Worm (Caenorhabditis elegans) whole organism, L1 larva: ENCODE results near the gene gldi-10.

ENCODE experiments used
- C34B4.2 ChIP-seq: sonication (generic microtip); optimal IDR thresholded peaks from 2 replicates; lab custom pipeline; 2017; ENCODE audit warnings: mild to moderate bottlenecking, missing genetic modification characterization, missing compliant biosample characterization
- F16B12.6 ChIP-seq: fragments of 150-350 bp; optimal IDR thresholded peaks from 2 replicates; lab custom pipeline; 2014; ENCODE audit warnings: missing biosample characterization, missing genetic modification characterization
- Y116A8C.19 ChIP-seq: sonication (generic microtip); optimal IDR thresholded peaks from 2 replicates; lab custom pipeline; 2016; ENCODE audit warnings: missing compliant biosample characterization, missing genetic modification characterization, borderline replicate concordance
- aha-1 ChIP-seq: fragments of 150-350 bp; optimal IDR thresholded peaks from 2 replicates; lab custom pipeline; 2014; ENCODE audit warnings: missing biosample characterization, missing genetic modification characterization
- ama-1 ChIP-seq: fragments of 150-350 bp; optimal IDR thresholded peaks from 2 replicates; lab custom pipeline; 2014
- blmp-1 ChIP-seq: fragments of 150-350 bp; optimal IDR thresholded peaks from 2 replicates; lab custom pipeline; 2014; ENCODE audit warnings: missing biosample characterization, missing genetic modification characterization
- ceh-63 ChIP-seq: fragments of 200-800 bp; sonication (Bioruptor generic); optimal IDR thresholded peaks from 2 replicates; lab custom pipeline; 2018; ENCODE audit warnings: mild to moderate bottlenecking, missing genetic modification characterization, missing compliant biosample characterization
- ceh-8 ChIP-seq: fragments of 200-800 bp; sonication (Bioruptor generic); optimal IDR thresholded peaks from 2 replicates; lab custom pipeline; 2018; ENCODE audit warnings: mild to moderate bottlenecking, missing genetic modification characterization, moderate library complexity, missing compliant biosample characterization
- ceh-82 ChIP-seq, 3 experiments: fragments of 150-350 bp in 1 of 3; sonication (generic microtip) in 2 of 3; optimal IDR thresholded peaks; 2 replicates each; lab custom pipeline; 2014 to 2017; ENCODE audit warnings: missing biosample characterization in 3 of 3, missing genetic modification characterization in 3 of 3
- ceh-88 ChIP-seq: fragments of 200-800 bp; sonication (Bioruptor generic); IDR thresholded peaks from 2 replicates; pipeline ENCODE4 v1.3.6; 2022; ENCODE audit warnings: missing genetic modification characterization, missing compliant biosample characterization
- ces-1 ChIP-seq: fragments of 150-350 bp; optimal IDR thresholded peaks from 2 replicates; lab custom pipeline; 2014; ENCODE audit warnings: missing biosample characterization, missing genetic modification reagents, missing genetic modification characterization
- dpl-1 ChIP-seq, 3 experiments: fragments of 150-350 bp in 2 of 3; sonication (generic microtip) in 1 of 3; optimal IDR thresholded peaks; 2 replicates each; lab custom pipeline; 2014 to 2017; ENCODE audit warnings: missing biosample characterization in 3 of 3, missing genetic modification characterization in 3 of 3, missing genetic modification reagents in 3 of 3
- efl-3 ChIP-seq: fragments of 200-800 bp; sonication (Bioruptor generic); optimal IDR thresholded peaks from 2 replicates; lab custom pipeline; 2018; ENCODE audit warnings: mild to moderate bottlenecking, missing genetic modification characterization, missing compliant biosample characterization
- elt-2 ChIP-seq: sonication (generic microtip); optimal IDR thresholded peaks from 2 replicates; lab custom pipeline; 2016; ENCODE audit warnings: missing genetic modification characterization, mild to moderate bottlenecking, inconsistent platforms, missing compliant biosample characterization, missing genetic modification reagents
- fkh-8 ChIP-seq: sonication (generic microtip); optimal IDR thresholded peaks from 2 replicates; lab custom pipeline; 2016; ENCODE audit warnings: mild to moderate bottlenecking, missing genetic modification characterization, missing compliant biosample characterization
- hpl-2 ChIP-seq: fragments of 150-350 bp; optimal IDR thresholded peaks from 2 replicates; lab custom pipeline; 2014; ENCODE audit warnings: missing biosample characterization, missing genetic modification reagents, missing genetic modification characterization
- irx-1 ChIP-seq: sonication (generic microtip); optimal IDR thresholded peaks from 2 replicates; lab custom pipeline; 2016; ENCODE audit warnings: missing genetic modification characterization, missing compliant biosample characterization
- jun-1 ChIP-seq: fragments of 150-350 bp; optimal IDR thresholded peaks from 2 replicates; lab custom pipeline; 2014; ENCODE audit warnings: missing biosample characterization, missing genetic modification reagents, missing genetic modification characterization
- lin-13 ChIP-seq: fragments of 150-350 bp; optimal IDR thresholded peaks from 2 replicates; lab custom pipeline; 2014; ENCODE audit warnings: missing biosample characterization, missing genetic modification reagents, missing genetic modification characterization
- lir-3 ChIP-seq: sonication (generic microtip); optimal IDR thresholded peaks from 2 replicates; lab custom pipeline; 2016; ENCODE audit warnings: mild to moderate bottlenecking, missing genetic modification characterization, moderate library complexity, missing compliant biosample characterization; ENCODE audit not compliant: poor library complexity
- lsy-2 ChIP-seq, 2 experiments: fragments of 150-350 bp; optimal IDR thresholded peaks; 2 replicates each; lab custom pipeline; 2014; ENCODE audit warnings: missing biosample characterization in 2 of 2, missing genetic modification characterization in 2 of 2
- mab-9 ChIP-seq: fragments of 200-800 bp; sonication (Bioruptor generic); IDR thresholded peaks from 2 replicates; pipeline ENCODE4 v1.3.6; 2022; ENCODE audit warnings: missing genetic modification reagents, missing genetic modification characterization, missing compliant biosample characterization
- mdl-1 ChIP-seq, 2 experiments: fragments of 150-350 bp; optimal IDR thresholded peaks; 2 replicates each; lab custom pipeline; 2014 to 2017; ENCODE audit warnings: missing biosample characterization in 2 of 2, missing genetic modification characterization in 2 of 2, inconsistent platforms in 1 of 2
- mef-2 ChIP-seq: fragments of 150-350 bp; optimal IDR thresholded peaks from 2 replicates; lab custom pipeline; 2014; ENCODE audit warnings: missing biosample characterization, missing genetic modification characterization
- nhr-12 ChIP-seq: sonication (generic microtip); optimal IDR thresholded peaks from 2 replicates; lab custom pipeline; 2017; ENCODE audit warnings: missing biosample characterization, missing genetic modification characterization
- nhr-19 ChIP-seq: fragments of 200-800 bp; sonication (Bioruptor generic); conservative IDR thresholded peaks from 2 replicates; pipeline ENCODE4 v1.3.6; 2022; ENCODE audit warnings: missing genetic modification characterization, missing compliant biosample characterization
- nhr-20 ChIP-seq: sonication (generic microtip); optimal IDR thresholded peaks from 2 replicates; lab custom pipeline; 2016; ENCODE audit warnings: mild to moderate bottlenecking, missing genetic modification characterization, missing compliant biosample characterization
- nhr-47 ChIP-seq: sonication (generic microtip); optimal IDR thresholded peaks from 2 replicates; lab custom pipeline; 2016; ENCODE audit warnings: mild to moderate bottlenecking, missing genetic modification characterization, moderate library complexity, missing compliant biosample characterization
- nhr-85 ChIP-seq: sonication (generic microtip); peaks from one replicate; lab custom pipeline; 2016; ENCODE audit warnings: missing genetic modification characterization, inconsistent platforms, missing compliant biosample characterization
- nhr-90 ChIP-seq: sonication (generic microtip); optimal IDR thresholded peaks from 2 replicates; lab custom pipeline; 2016; ENCODE audit warnings: mild to moderate bottlenecking, missing genetic modification characterization, missing compliant biosample characterization; ENCODE audit not compliant: poor library complexity
- pag-3 ChIP-seq: sonication (generic microtip); optimal IDR thresholded peaks from 2 replicates; lab custom pipeline; 2017; ENCODE audit warnings: missing genetic modification characterization, mild to moderate bottlenecking, missing compliant biosample characterization, antibody characterized with exemption, borderline replicate concordance; ENCODE audit not compliant: insufficient read depth
- pqm-1 ChIP-seq: sonication (generic microtip); optimal IDR thresholded peaks from 3 replicates; lab custom pipeline; 2017; ENCODE audit warnings: missing biosample characterization, missing genetic modification characterization
- snpc-4 ChIP-seq: fragments of 150-350 bp; optimal IDR thresholded peaks from 2 replicates; lab custom pipeline; 2014; ENCODE audit warnings: missing biosample characterization, missing genetic modification characterization
- snu-23 ChIP-seq: sonication (generic microtip); optimal IDR thresholded peaks from 2 replicates; lab custom pipeline; 2016; ENCODE audit warnings: missing genetic modification characterization, missing compliant biosample characterization
- sup-37 ChIP-seq: fragments of 200-800 bp; sonication (Bioruptor generic); optimal IDR thresholded peaks from 2 replicates; lab custom pipeline; 2018; ENCODE audit warnings: mild to moderate bottlenecking, missing genetic modification characterization, missing compliant biosample characterization
- tbx-2 ChIP-seq: sonication (generic microtip); optimal IDR thresholded peaks from 2 replicates; lab custom pipeline; 2016; ENCODE audit warnings: missing genetic modification characterization, missing compliant biosample characterization
- unc-130 ChIP-seq: fragments of 150-350 bp; optimal IDR thresholded peaks from 2 replicates; lab custom pipeline; 2017; ENCODE audit warnings: missing biosample characterization, missing genetic modification characterization, inconsistent platforms
- unc-62 ChIP-seq: fragments of 150-350 bp; optimal IDR thresholded peaks from 2 replicates; lab custom pipeline; 2014; ENCODE audit warnings: missing biosample characterization, missing genetic modification reagents, missing genetic modification characterization
- unc-86 ChIP-seq: sonication (generic microtip); optimal IDR thresholded peaks from 2 replicates; lab custom pipeline; 2016; ENCODE audit warnings: missing genetic modification characterization, missing compliant biosample characterization
- unc-98 ChIP-seq: fragments of 200-800 bp; sonication (Bioruptor generic); IDR thresholded peaks from 2 replicates; pipeline ENCODE4 v1.3.6; 2022; ENCODE audit warnings: missing genetic modification characterization, missing compliant biosample characterization
- xbp-1 ChIP-seq: sonication (generic microtip); optimal IDR thresholded peaks from 2 replicates; lab custom pipeline; 2016; ENCODE audit warnings: missing genetic modification characterization, missing compliant biosample characterization
- zag-1 ChIP-seq: fragments of 150-350 bp; optimal IDR thresholded peaks from 2 replicates; lab custom pipeline; 2014; ENCODE audit warnings: missing biosample characterization, missing genetic modification characterization
- zip-4 ChIP-seq: fragments of 200-800 bp; sonication (Bioruptor generic); optimal IDR thresholded peaks from 2 replicates; lab custom pipeline; 2018; ENCODE audit warnings: mild to moderate bottlenecking, missing genetic modification characterization, moderate library complexity, missing compliant biosample characterization
- ztf-11 ChIP-seq, 2 experiments: sonication (generic microtip); optimal IDR thresholded peaks; 2 replicates each; lab custom pipeline; 2016 to 2017; ENCODE audit warnings: missing genetic modification characterization in 2 of 2, missing biosample characterization in 1 of 2, missing compliant biosample characterization in 1 of 2
- ztf-4 ChIP-seq: fragments of 150-350 bp; optimal IDR thresholded peaks from 2 replicates; lab custom pipeline; 2014; ENCODE audit warnings: missing biosample characterization, missing genetic modification characterization

Gene gldi-10

DNA sequence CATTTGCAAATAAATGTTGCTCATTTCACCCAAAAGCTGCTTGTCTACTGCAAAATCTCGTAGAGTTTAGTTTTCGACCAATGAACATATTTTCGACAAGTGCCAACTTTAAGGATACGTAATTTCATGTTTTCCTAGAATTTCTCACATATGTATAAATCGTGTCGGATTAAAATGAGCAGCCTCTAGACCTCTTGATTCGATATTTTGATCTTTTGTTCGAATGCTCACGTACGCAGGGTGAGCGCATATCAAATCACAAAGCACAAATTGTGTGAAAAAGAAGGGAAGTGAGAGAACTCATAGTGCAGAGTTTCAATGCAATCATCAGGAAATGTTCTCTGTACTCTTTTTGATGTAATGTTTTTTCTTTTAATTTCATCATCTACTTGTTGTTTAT is 35.5 kb upstream of the gldi-10 start (continued):
- no peak for TF ChIP-seq xbp-1 (tag; lab: Kevin White, UChicago)

DNA sequence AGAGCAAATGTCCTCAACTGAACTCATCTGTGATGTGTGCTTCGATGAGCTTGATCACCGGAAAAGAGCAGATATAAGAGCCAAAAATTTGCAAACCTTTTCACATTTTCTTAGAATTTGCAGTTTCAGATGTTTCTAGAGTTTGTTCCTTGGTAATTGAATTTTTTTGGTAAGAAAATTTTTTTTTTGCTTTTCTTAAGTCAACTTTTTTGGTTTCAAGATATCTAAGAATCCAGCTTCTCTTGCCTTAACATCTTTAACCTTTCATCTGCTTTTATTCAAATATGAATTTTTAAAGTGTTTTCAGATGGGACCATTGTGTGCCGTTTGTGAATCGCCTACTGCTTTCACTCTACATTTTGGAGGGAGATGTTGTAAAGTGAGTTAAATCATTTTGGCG is 29.3 kb upstream of the gldi-10 start, which contains the start of gene nhr-11:
nhr-11 (plus strand) TSS at position 301 of the 400 bp plus-strand sequence.
- TF ChIP-seq mdl-1 (tag; optimal IDR thresholded peaks at IDR 0.05; lab: Kevin White, UChicago) = no peak
- peak; percentile 45 for TF ChIP-seq fkh-8 (tag; lab: Kevin White, UChicago)

DNA sequence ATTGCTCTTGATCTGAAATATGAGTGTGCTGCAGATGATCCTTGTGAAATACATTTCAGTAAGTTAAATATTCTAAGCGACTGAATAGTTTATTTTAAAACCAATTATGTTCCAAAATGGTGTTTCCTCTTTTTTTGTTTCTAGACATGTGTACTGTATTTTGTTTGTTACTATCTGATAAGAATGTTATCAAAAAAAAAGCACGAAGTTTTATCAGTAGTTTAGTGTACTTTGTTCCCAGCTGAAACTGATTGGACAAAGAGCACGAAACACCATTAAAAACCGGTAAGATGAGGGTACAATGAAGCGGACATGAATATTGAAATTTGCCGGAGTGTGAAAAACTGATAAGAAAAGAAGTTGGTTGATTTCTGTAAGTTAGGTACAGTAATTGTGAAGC is 28.9 kb upstream of the gldi-10 start:
- no peak for TF ChIP-seq ztf-11 (tag; optimal IDR thresholded peaks at IDR 0.05; lab: Kevin White, UChicago)
- TF ChIP-seq elt-2 (tag; lab: Kevin White, UChicago) = peak; percentile 79
- no peak for TF ChIP-seq efl-3 (GFP tag; lab: Kevin White, UChicago)
- no peak for TF ChIP-seq nhr-90 (tag; lab: Kevin White, UChicago)
- no peak for TF ChIP-seq nhr-47 (tag; lab: Kevin White, UChicago)

DNA sequence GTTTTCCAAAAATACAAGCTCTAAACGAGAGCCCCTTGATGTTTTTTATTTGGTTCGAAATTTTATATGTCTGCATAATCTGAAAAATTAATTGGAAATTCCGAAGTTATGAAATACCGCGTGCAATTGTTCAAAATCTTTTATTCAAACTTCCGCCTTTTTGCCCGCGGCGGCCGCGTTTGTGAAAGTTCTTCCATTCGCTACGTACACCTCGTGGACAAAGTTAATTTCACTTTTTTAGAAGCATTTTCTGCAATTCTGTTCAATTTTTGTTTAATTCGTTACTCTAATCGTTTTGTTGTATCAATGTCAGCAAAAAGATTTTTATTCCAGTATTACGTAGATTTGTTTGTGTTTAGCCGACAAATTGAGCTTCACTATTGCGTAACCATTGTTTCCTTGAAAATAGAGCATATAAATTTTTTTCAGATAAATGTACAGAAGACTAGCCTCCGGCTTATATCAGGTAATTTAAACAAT is 24.8 kb upstream of the gldi-10 start, which contains the start of gene mppb-1:
mppb-1 (plus strand) TSS at position 430 of the 480 bp plus-strand sequence.
- TF ChIP-seq nhr-12 (tag; lab: Kevin White, UChicago) = no peak
- TF ChIP-seq unc-86 (tag; lab: Kevin White, UChicago) = peak; percentile 81
- TF ChIP-seq ztf-4 = no peak
- peak; percentile 92 for TF ChIP-seq tbx-2
- TF ChIP-seq sup-37 (GFP tag; lab: Kevin White, UChicago) = no peak
- TF ChIP-seq hpl-2 (GFP tag; lab: Kevin White, UChicago) = no peak
- peak; percentile 75 for TF ChIP-seq zip-4 (GFP tag; lab: Kevin White, UChicago)
- peak; percentile 80 for TF ChIP-seq unc-98 (GFP tag; lab: Robert Waterston, UW)
- TF ChIP-seq snpc-4 (tag; lab: Kevin White, UChicago) = peak; percentile 65
- peak; percentile 80 for TF ChIP-seq lin-13
- TF ChIP-seq nhr-85 = peak; percentile 96
- TF ChIP-seq aha-1 (tag; lab: Kevin White, UChicago) = no peak
- peak; percentile 76 for TF ChIP-seq jun-1
- TF ChIP-seq unc-130 (tag; lab: Kevin White, UChicago) = peak; percentile 88
- peak; percentile 72 for TF ChIP-seq elt-2 (tag; lab: Kevin White, UChicago)
- peak; percentile 73 to 79 (median 76) for TF ChIP-seq ceh-82 (tag; optimal IDR thresholded peaks at IDR 0.05; lab: Kevin White, UChicago)
- no peak for TF ChIP-seq zag-1 (tag; lab: Kevin White, UChicago)
- TF ChIP-seq Y116A8C.19 (tag; lab: Kevin White, UChicago) = peak; percentile 91
- TF ChIP-seq ceh-88 (GFP tag; lab: Robert Waterston, UW) = peak; percentile 70
- peak; percentile 85 for TF ChIP-seq nhr-19
- TF ChIP-seq nhr-20 = peak; percentile 89
- TF ChIP-seq xbp-1 (tag; lab: Kevin White, UChicago) = peak; percentile 90
- TF ChIP-seq dpl-1 (GFP tag; optimal IDR thresholded peaks at IDR 0.05; lab: Kevin White, UChicago) = peak; percentile 94 to 97 (median 96)
- TF ChIP-seq nhr-47 (tag; lab: Kevin White, UChicago) = peak; percentile 93
- TF ChIP-seq ceh-63 = peak; percentile 82
- peak; percentile 78 for TF ChIP-seq mab-9 (GFP tag; lab: Robert Waterston, UW)
- TF ChIP-seq ceh-8 = peak; percentile 81
- TF ChIP-seq blmp-1 (tag; lab: Kevin White, UChicago) = peak; percentile 99
- TF ChIP-seq ztf-11 (tag; optimal IDR thresholded peaks at IDR 0.05; lab: Kevin White, UChicago) = peak in 1 of 2 experiments; percentile 94
- peak; percentile 90 for TF ChIP-seq snu-23 (GFP tag; lab: Kevin White, UChicago)
- no peak for TF ChIP-seq ces-1
- TF ChIP-seq lir-3 (tag; lab: Kevin White, UChicago) = peak; percentile 97
- TF ChIP-seq pqm-1 = no peak
- peak; percentile 79 to 88 for TF ChIP-seq lsy-2 (tag; optimal IDR thresholded peaks at IDR 0.05; lab: Kevin White, UChicago)
- TF ChIP-seq irx-1 (tag; lab: Kevin White, UChicago) = peak; percentile 92
- TF ChIP-seq mef-2 (tag; lab: Kevin White, UChicago) = peak; percentile 6
- no peak for TF ChIP-seq unc-62 (GFP tag; lab: Kevin White, UChicago)
- TF ChIP-seq mdl-1 (tag; optimal IDR thresholded peaks at IDR 0.05; lab: Kevin White, UChicago) = peak in 1 of 2 experiments; percentile 65
- TF ChIP-seq C34B4.2 = peak; percentile 32
- TF ChIP-seq ama-1 (lab: Kevin White, UChicago) = peak; percentile 15
- TF ChIP-seq pag-3 (tag; lab: Kevin White, UChicago) = no peak
- TF ChIP-seq F16B12.6 (tag; lab: Kevin White, UChicago) = peak; percentile 57
